Fruit fly (Drosophila melanogaster) whole organism, embryonic: ENCODE data around the gene CG45207.

ENCODE experiments used
- Adf1 ChIP-seq: fragments of 200-800 bp; sonication (Bioruptor generic); IDR thresholded peaks from 2 replicates; pipeline ENCODE4 v1.3.6; 2022; ENCODE audit warnings: missing biosample characterization, missing genetic modification characterization
- Bteb2 ChIP-seq: fragments of 200-800 bp; sonication (Bioruptor generic); optimal IDR thresholded peaks from 2 replicates; lab custom pipeline; 2016; ENCODE audit warnings: missing biosample characterization, missing genetic modification characterization
- CG10321 ChIP-seq: fragments of 200-800 bp; sonication (Bioruptor generic); IDR thresholded peaks from 2 replicates; pipeline ENCODE4 v1.3.6; 2022; ENCODE audit warnings: missing biosample characterization, missing genetic modification characterization
- CG10462 ChIP-seq: fragments of 200-800 bp; sonication (Bioruptor generic); optimal IDR thresholded peaks from 2 replicates; lab custom pipeline; 2016; ENCODE audit warnings: missing biosample characterization, missing genetic modification characterization
- CG10979 ChIP-seq: fragments of 200-800 bp; sonication (Bioruptor generic); optimal IDR thresholded peaks from 2 replicates; lab custom pipeline; 2018; ENCODE audit warnings: missing biosample characterization, mild to moderate bottlenecking, missing genetic modification characterization, moderate library complexity
- CG12219 ChIP-seq: fragments of 200-800 bp; sonication (Bioruptor generic); optimal IDR thresholded peaks from 3 replicates; lab custom pipeline; 2018; ENCODE audit warnings: missing biosample characterization, mild to moderate bottlenecking, missing genetic modification characterization
- CG12236 ChIP-seq: fragments of 200-800 bp; sonication (Bioruptor generic); optimal IDR thresholded peaks from 2 replicates; lab custom pipeline; 2016; ENCODE audit warnings: missing biosample characterization, missing genetic modification characterization
- CG14441 ChIP-seq: fragments of 200-800 bp; sonication (Bioruptor generic); IDR thresholded peaks from 2 replicates; pipeline ENCODE4 v1.3.6; 2022; ENCODE audit warnings: missing biosample characterization, missing genetic modification characterization
- CG1603 ChIP-seq: fragments of 200-800 bp; sonication (Bioruptor generic); optimal IDR thresholded peaks from 2 replicates; lab custom pipeline; 2019; ENCODE audit warnings: missing biosample characterization, mild to moderate bottlenecking, missing genetic modification characterization, moderate library complexity
- CG17802 ChIP-seq: fragments of 200-800 bp; sonication (Bioruptor generic); optimal IDR thresholded peaks from 2 replicates; lab custom pipeline; 2018; ENCODE audit warnings: missing biosample characterization, mild to moderate bottlenecking, missing genetic modification characterization, moderate library complexity
- CG2116 ChIP-seq: fragments of 200-800 bp; sonication (Bioruptor generic); optimal IDR thresholded peaks from 3 replicates; lab custom pipeline; 2018; ENCODE audit warnings: missing biosample characterization, mild to moderate bottlenecking, missing genetic modification characterization
- CG30403 ChIP-seq: fragments of 200-800 bp; sonication (Bioruptor generic); optimal IDR thresholded peaks from 3 replicates; lab custom pipeline; 2016; ENCODE audit warnings: missing biosample characterization, missing genetic modification characterization
- CG3281 ChIP-seq: fragments of 200-800 bp; sonication (Bioruptor generic); optimal IDR thresholded peaks from 3 replicates; lab custom pipeline; 2017; ENCODE audit warnings: missing biosample characterization, mild to moderate bottlenecking, missing genetic modification characterization
- CG34224 ChIP-seq: fragments of 200-800 bp; sonication (Bioruptor generic); IDR thresholded peaks from 3 replicates; pipeline ENCODE4 v1.3.6; 2022; ENCODE audit warnings: missing biosample characterization, missing genetic modification characterization; ENCODE audit not compliant: partially characterized antibody
- CG43689 ChIP-seq: fragments of 200-800 bp; sonication (Bioruptor generic); IDR thresholded peaks from 2 replicates; pipeline ENCODE4 v1.3.6; 2022; ENCODE audit warnings: missing biosample characterization, missing genetic modification characterization
- CG5953 ChIP-seq: fragments of 200-800 bp; sonication (Bioruptor generic); IDR thresholded peaks from 2 replicates; pipeline ENCODE4 v1.3.6; 2022; ENCODE audit warnings: missing biosample characterization, missing genetic modification characterization
- CG7928 ChIP-seq: fragments of 200-800 bp; sonication (Bioruptor generic); optimal IDR thresholded peaks from 2 replicates; lab custom pipeline; 2017; ENCODE audit warnings: missing biosample characterization, mild to moderate bottlenecking, missing genetic modification characterization
- CG7987 ChIP-seq: fragments of 200-800 bp; sonication (Bioruptor generic); optimal IDR thresholded peaks from 2 replicates; lab custom pipeline; 2018; ENCODE audit warnings: missing biosample characterization, mild to moderate bottlenecking, missing genetic modification characterization, moderate library complexity
- CG9817 ChIP-seq: fragments of 200-800 bp; sonication (Bioruptor generic); optimal IDR thresholded peaks from 2 replicates; lab custom pipeline; 2018; ENCODE audit warnings: missing biosample characterization, mild to moderate bottlenecking, missing genetic modification characterization, moderate library complexity
- CTCF ChIP-seq: fragments of 200-800 bp; sonication (Bioruptor generic); optimal IDR thresholded peaks from 2 replicates; lab custom pipeline; 2017; ENCODE audit warnings: missing biosample characterization, mild to moderate bottlenecking, missing genetic modification characterization, moderate library complexity
- Camta ChIP-seq: fragments of 200-800 bp; sonication (Bioruptor generic); optimal IDR thresholded peaks from 2 replicates; lab custom pipeline; 2016; ENCODE audit warnings: missing biosample characterization, missing genetic modification characterization
- Dp ChIP-seq: fragments of 200-800 bp; sonication (Bioruptor generic); optimal IDR thresholded peaks from 2 replicates; lab custom pipeline; 2018; ENCODE audit warnings: missing biosample characterization, mild to moderate bottlenecking, missing genetic modification characterization, moderate library complexity
- E2f1 ChIP-seq: fragments of 200-800 bp; sonication (Bioruptor generic); IDR thresholded peaks from 2 replicates; pipeline ENCODE4 v1.3.6; 2022; ENCODE audit warnings: missing biosample characterization, missing genetic modification characterization
- Ets97D ChIP-seq: fragments of 200-800 bp; sonication (Bioruptor generic); optimal IDR thresholded peaks from 3 replicates; lab custom pipeline; 2016; ENCODE audit warnings: missing biosample characterization, missing genetic modification characterization
- HLH3B ChIP-seq: fragments of 200-800 bp; sonication (Bioruptor generic); IDR thresholded peaks from 2 replicates; pipeline ENCODE4 v1.3.6; 2022; ENCODE audit warnings: missing biosample characterization, missing genetic modification characterization
- Hmx ChIP-seq: fragments of 200-800 bp; sonication (Bioruptor generic); optimal IDR thresholded peaks from 2 replicates; lab custom pipeline; 2016; ENCODE audit warnings: missing biosample characterization, missing genetic modification characterization
- Lhr ChIP-seq: fragments of 200-800 bp; sonication (Bioruptor generic); optimal IDR thresholded peaks from 3 replicates; lab custom pipeline; 2017; ENCODE audit warnings: mild to moderate bottlenecking, missing biosample characterization, missing genetic modification reagents, missing genetic modification characterization
- Mad ChIP-seq: fragments of 200-800 bp; sonication (Bioruptor generic); optimal IDR thresholded peaks from 2 replicates; lab custom pipeline; 2016; ENCODE audit warnings: missing biosample characterization, missing genetic modification characterization
- Rfx ChIP-seq: fragments of 200-800 bp; sonication (Bioruptor generic); IDR thresholded peaks from 2 replicates; pipeline ENCODE4 v1.3.6; 2022; ENCODE audit warnings: missing biosample characterization, missing genetic modification characterization
- Sin3A ChIP-seq: fragments of >200 bp; optimal IDR thresholded peaks from 2 replicates; lab custom pipeline; 2018
- Sry-β ChIP-seq: fragments of 200-800 bp; sonication (Bioruptor generic); optimal IDR thresholded peaks from 2 replicates; lab custom pipeline; 2018; ENCODE audit warnings: missing biosample characterization, mild to moderate bottlenecking, missing genetic modification characterization, moderate library complexity
- Vsx1 ChIP-seq: fragments of 200-800 bp; sonication (Bioruptor generic); optimal IDR thresholded peaks from 2 replicates; lab custom pipeline; 2017; ENCODE audit warnings: missing biosample characterization, mild to moderate bottlenecking, missing genetic modification characterization, missing genetic modification reagents
- abd-A ChIP-seq: fragments of 200-800 bp; sonication (Bioruptor generic); optimal IDR thresholded peaks from 3 replicates; lab custom pipeline; 2019; ENCODE audit warnings: missing biosample characterization, mild to moderate bottlenecking, missing genetic modification characterization, moderate library complexity
- ash1 ChIP-seq: fragments of 200-800 bp; sonication (Bioruptor generic); optimal IDR thresholded peaks from 2 replicates; lab custom pipeline; 2018; ENCODE audit warnings: missing biosample characterization, mild to moderate bottlenecking, missing genetic modification characterization
- btn ChIP-seq: fragments of 200-800 bp; sonication (Bioruptor generic); optimal IDR thresholded peaks from 2 replicates; lab custom pipeline; 2016; ENCODE audit warnings: missing biosample characterization, missing genetic modification characterization
- cad ChIP-seq: fragments of >200 bp; optimal IDR thresholded peaks from 2 replicates; lab custom pipeline; 2017; ENCODE audit warnings: missing biosample characterization, missing genetic modification characterization
- dm ChIP-seq: fragments of 200-800 bp; sonication (Bioruptor generic); optimal IDR thresholded peaks from 3 replicates; lab custom pipeline; 2016; ENCODE audit warnings: missing biosample characterization, missing genetic modification characterization
- en ChIP-seq: fragments of 200-800 bp; sonication (Bioruptor generic); optimal IDR thresholded peaks from 2 replicates; lab custom pipeline; 2016; ENCODE audit warnings: missing biosample characterization, missing genetic modification characterization
- gfzf ChIP-seq: fragments of 200-800 bp; sonication (Bioruptor generic); optimal IDR thresholded peaks from 2 replicates; lab custom pipeline; 2016; ENCODE audit warnings: missing biosample characterization, mild to moderate bottlenecking, missing genetic modification characterization, moderate library complexity
- gt ChIP-seq: fragments of 200-800 bp; sonication (Bioruptor generic); IDR thresholded peaks from 2 replicates; pipeline ENCODE4 v1.3.6; 2022; ENCODE audit warnings: missing biosample characterization, missing genetic modification characterization
- ham ChIP-seq: fragments of 200-800 bp; sonication (Bioruptor generic); IDR thresholded peaks from 2 replicates; pipeline ENCODE4 v1.3.6; 2022; ENCODE audit warnings: missing biosample characterization, missing genetic modification characterization
- klu ChIP-seq: fragments of 200-800 bp; sonication (Bioruptor generic); IDR thresholded peaks from 2 replicates; pipeline ENCODE4 v1.3.6; 2022; ENCODE audit warnings: missing biosample characterization, missing genetic modification characterization
- lilli ChIP-seq: fragments of 200-800 bp; sonication (Bioruptor generic); optimal IDR thresholded peaks from 3 replicates; lab custom pipeline; 2016; ENCODE audit warnings: missing biosample characterization, missing genetic modification characterization
- lov ChIP-seq, 2 experiments: fragments of 200-800 bp in 1 of 2; fragments of >200 bp in 1 of 2; sonication (Bioruptor generic) in 1 of 2; IDR thresholded peaks in 1 of 2; optimal IDR thresholded peaks in 1 of 2; 2 replicates in 1 of 2; 3 replicates in 1 of 2; pipeline versions ENCODE4 v1.3.6 to Lab custom; 2017 to 2022; ENCODE audit warnings: missing biosample characterization in 1 of 2, missing genetic modification characterization in 1 of 2
- luna ChIP-seq: fragments of 200-800 bp; sonication (Bioruptor generic); optimal IDR thresholded peaks from 2 replicates; lab custom pipeline; 2016; ENCODE audit warnings: missing biosample characterization, missing genetic modification characterization
- onecut ChIP-seq: fragments of 200-800 bp; sonication (Bioruptor generic); IDR thresholded peaks from 2 replicates; pipeline ENCODE4 v1.3.6; 2022; ENCODE audit warnings: missing biosample characterization, missing genetic modification characterization
- pzg ChIP-seq: fragments of 200-800 bp; sonication (Bioruptor generic); optimal IDR thresholded peaks from 3 replicates; lab custom pipeline; 2018; ENCODE audit warnings: missing biosample characterization, mild to moderate bottlenecking, missing genetic modification characterization, moderate library complexity
- sd ChIP-seq: fragments of 200-800 bp; sonication (Bioruptor generic); optimal IDR thresholded peaks from 3 replicates; lab custom pipeline; 2018; ENCODE audit warnings: missing biosample characterization, mild to moderate bottlenecking, missing genetic modification characterization, moderate library complexity
- shn ChIP-seq: fragments of 200-800 bp; sonication (Bioruptor generic); optimal IDR thresholded peaks from 3 replicates; lab custom pipeline; 2016; ENCODE audit warnings: missing biosample characterization, missing genetic modification characterization
- slp2 ChIP-seq: fragments of 200-800 bp; sonication (Bioruptor generic); optimal IDR thresholded peaks from 2 replicates; lab custom pipeline; 2016; ENCODE audit warnings: missing biosample characterization, missing genetic modification characterization
- sqz ChIP-seq: fragments of 200-800 bp; sonication (Bioruptor generic); optimal IDR thresholded peaks from 3 replicates; lab custom pipeline; 2018; ENCODE audit warnings: missing biosample characterization, mild to moderate bottlenecking, missing genetic modification characterization
- tin ChIP-seq: fragments of 200-800 bp; sonication (Bioruptor generic); optimal IDR thresholded peaks from 3 replicates; lab custom pipeline; 2016; ENCODE audit warnings: missing biosample characterization, missing genetic modification characterization

CG45207 gene

dm6 chr3R:15793372-15793802 is 18.2 kb upstream of the CG45207 start, which contains the start of gene nsl1 (continued):
- TF ChIP-seq Bteb2 (GFP tag; lab: Kevin White, UChicago), result no peak
- peak; percentile 91 for TF ChIP-seq CG7928 (GFP tag; lab: Kevin White, UChicago)
- TF ChIP-seq sqz (GFP tag; lab: Kevin White, UChicago), result no peak
- TF ChIP-seq dm (GFP tag; lab: Kevin White, UChicago), result peak; percentile 54
- TF ChIP-seq Dp (GFP tag; lab: Kevin White, UChicago), result peak; percentile 39
- TF ChIP-seq CG10321 (GFP tag; lab: Robert Waterston, UW), result peak; percentile 99
- TF ChIP-seq CG1603, result peak; percentile 58
- TF ChIP-seq Rfx (GFP tag; lab: Robert Waterston, UW), result peak; percentile 56; the same call in 1 of the 2 replicates
- no peak for TF ChIP-seq slp2 (GFP tag; lab: Kevin White, UChicago)
- peak; percentile 93 for TF ChIP-seq pzg (GFP tag; lab: Kevin White, UChicago)
- TF ChIP-seq CG10462 (GFP tag; lab: Kevin White, UChicago), result peak; percentile 54
- TF ChIP-seq lov (optimal IDR thresholded peaks at IDR 0.05; lab: Kevin White, UChicago), result no peak
- TF ChIP-seq lov (GFP tag; IDR thresholded peaks at IDR 0.05; lab: Robert Waterston, UW), result 0 out of 3 replicates have a peak, but pooled peaks have one; percentile 5
- TF ChIP-seq Sry-β (GFP tag; lab: Kevin White, UChicago), result peak; percentile 21
- TF ChIP-seq shn, result no peak
- no peak for TF ChIP-seq luna
- TF ChIP-seq sd (tag; lab: Kevin White, UChicago), result no peak
- TF ChIP-seq HLH3B (GFP tag; lab: Robert Waterston, UW), result no peak
- TF ChIP-seq gt (GFP tag; lab: Robert Waterston, UW), result no peak
- TF ChIP-seq ham (GFP tag; lab: Robert Waterston, UW), result no peak
- TF ChIP-seq CG10979, result no peak
- peak; percentile 81 for TF ChIP-seq Adf1
- TF ChIP-seq CTCF, result peak; percentile 47
- no peak for TF ChIP-seq CG12236
- TF ChIP-seq btn (GFP tag; lab: Kevin White, UChicago), result no peak
- 0 out of 2 replicates have a peak, but pooled peaks have one; percentile 24 for TF ChIP-seq CG14441
- TF ChIP-seq en (GFP tag; lab: Kevin White, UChicago), result no peak
- TF ChIP-seq ash1 (GFP tag; lab: Kevin White, UChicago), result no peak
- TF ChIP-seq Mad (GFP tag; lab: Kevin White, UChicago), result no peak
- TF ChIP-seq CG12219 (GFP tag; lab: Kevin White, UChicago), result no peak
- TF ChIP-seq gfzf (GFP tag; lab: Kevin White, UChicago), result peak; percentile 7
- no peak for TF ChIP-seq cad
- peak; percentile 34 for TF ChIP-seq tin (GFP tag; lab: Kevin White, UChicago)
- peak; percentile 13 for TF ChIP-seq CG9817 (tag; lab: Kevin White, UChicago)
- TF ChIP-seq onecut (GFP tag; lab: Robert Waterston, UW), result peak; percentile 14; the same call in 1 of the 2 replicates
- TF ChIP-seq CG3281 (GFP tag; lab: Kevin White, UChicago), result peak; percentile 33
- TF ChIP-seq Sin3A (lab: Kevin White, UChicago), result peak; percentile 80
- peak; percentile 58 for TF ChIP-seq Lhr (GFP tag; lab: Kevin White, UChicago)
- peak; percentile 75 for TF ChIP-seq CG17802 (tag; lab: Kevin White, UChicago)
- TF ChIP-seq lilli, result peak; percentile 43
- TF ChIP-seq CG34224 (GFP tag; lab: Robert Waterston, UW), result peak; percentile 98
- TF ChIP-seq CG7987 (GFP tag; lab: Kevin White, UChicago), result no peak
- peak; percentile 94 for TF ChIP-seq CG2116 (GFP tag; lab: Kevin White, UChicago)
- TF ChIP-seq Ets97D (GFP tag; lab: Kevin White, UChicago), result peak; percentile 66
- peak; percentile 43 for TF ChIP-seq CG30403
- no peak for TF ChIP-seq CG43689 (GFP tag; lab: Robert Waterston, UW)
- peak; percentile 48 for TF ChIP-seq E2f1 (GFP tag; lab: Robert Waterston, UW)
- no peak for TF ChIP-seq Camta (GFP tag; lab: Kevin White, UChicago)
- TF ChIP-seq klu (GFP tag; lab: Robert Waterston, UW), result no peak
- TF ChIP-seq Vsx1 (GFP tag; lab: Kevin White, UChicago), result peak; percentile 7
- TF ChIP-seq Hmx, result no peak
- no peak for TF ChIP-seq CG5953
- TF ChIP-seq abd-A, result peak; percentile 66
